Fruit fly (Drosophila melanogaster) whole organism, embryonic: Measurements from ENCODE around the gene Rbp1-like.
A peak's percentile ranks its signal among the peaks of the same experiment; 100 is the strongest.

Experiments
- C15 ChIP-seq: fragments of 200-800 bp; sonication (Bioruptor generic); IDR thresholded peaks from 3 replicates; pipeline ENCODE4 v1.3.6; 2022; ENCODE audit warnings: missing biosample characterization, missing genetic modification characterization
- CG11696 ChIP-seq: fragments of 200-800 bp; sonication (Bioruptor generic); IDR thresholded peaks from 2 replicates; pipeline ENCODE4 v1.3.6; 2022; ENCODE audit warnings: missing biosample characterization, missing genetic modification characterization
- CG1233 ChIP-seq: fragments of 200-800 bp; sonication (Bioruptor generic); optimal IDR thresholded peaks from 4 replicates; lab custom pipeline; 2018; ENCODE audit warnings: missing biosample characterization, mild to moderate bottlenecking, missing genetic modification characterization
- CG2120 ChIP-seq: fragments of 200-800 bp; sonication (Bioruptor generic); optimal IDR thresholded peaks from 3 replicates; lab custom pipeline; 2016; ENCODE audit warnings: missing biosample characterization, missing genetic modification characterization
- CG2129 ChIP-seq: fragments of 200-800 bp; sonication (Bioruptor generic); IDR thresholded peaks from 2 replicates; pipeline ENCODE4 v1.3.6; 2022; ENCODE audit warnings: missing biosample characterization, missing genetic modification characterization; ENCODE audit not compliant: partially characterized antibody
- CG2712 ChIP-seq: fragments of 200-800 bp; optimal IDR thresholded peaks from 3 replicates; lab custom pipeline; 2019; ENCODE audit warnings: missing biosample characterization, mild to moderate bottlenecking, missing genetic modification characterization, moderate library complexity
- CG3163 ChIP-seq: fragments of 200-800 bp; sonication (Bioruptor generic); optimal IDR thresholded peaks from 3 replicates; lab custom pipeline; 2016; ENCODE audit warnings: missing biosample characterization, missing genetic modification characterization
- CG4854 ChIP-seq: fragments of 200-800 bp; sonication (Bioruptor generic); optimal IDR thresholded peaks from 2 replicates; lab custom pipeline; 2016; ENCODE audit warnings: missing biosample characterization, missing genetic modification characterization, inconsistent platforms
- CG5245 ChIP-seq: fragments of 200-800 bp; sonication (Bioruptor generic); optimal IDR thresholded peaks from 3 replicates; lab custom pipeline; 2016; ENCODE audit warnings: missing biosample characterization, missing genetic modification characterization
- CG5953 ChIP-seq: fragments of 200-800 bp; sonication (Bioruptor generic); IDR thresholded peaks from 2 replicates; pipeline ENCODE4 v1.3.6; 2022; ENCODE audit warnings: missing biosample characterization, missing genetic modification characterization
- CG6683 ChIP-seq: fragments of 200-800 bp; sonication (Bioruptor generic); optimal IDR thresholded peaks from 2 replicates; lab custom pipeline; 2017; ENCODE audit warnings: missing biosample characterization, mild to moderate bottlenecking, missing genetic modification characterization, missing genetic modification reagents
- CG7786 ChIP-seq: fragments of 200-800 bp; sonication (Bioruptor generic); optimal IDR thresholded peaks from 2 replicates; lab custom pipeline; 2016; ENCODE audit warnings: missing biosample characterization, missing genetic modification characterization
- CG8281 ChIP-seq: fragments of 200-800 bp; sonication (Bioruptor generic); optimal IDR thresholded peaks from 2 replicates; lab custom pipeline; 2018; ENCODE audit warnings: missing biosample characterization, mild to moderate bottlenecking, missing genetic modification characterization, moderate library complexity
- CG8290 ChIP-seq, 3 experiments: fragments of 200-800 bp; sonication (Bioruptor generic); optimal IDR thresholded peaks; 2 replicates each; lab custom pipeline; 2016 to 2019; ENCODE audit warnings: missing biosample characterization in 3 of 3, missing genetic modification characterization in 3 of 3, mild to moderate bottlenecking in 2 of 3, moderate library complexity in 1 of 3
- CG9932 ChIP-seq: fragments of 200-800 bp; sonication (Bioruptor generic); IDR thresholded peaks from 2 replicates; pipeline ENCODE4 v1.3.6; 2022; ENCODE audit warnings: missing biosample characterization, missing genetic modification characterization
- Dek ChIP-seq: fragments of 200-800 bp; sonication (Bioruptor generic); optimal IDR thresholded peaks from 3 replicates; lab custom pipeline; 2019; ENCODE audit warnings: missing biosample characterization, mild to moderate bottlenecking, missing genetic modification characterization, moderate library complexity
- Drgx ChIP-seq: fragments of 200-800 bp; sonication (Bioruptor generic); IDR thresholded peaks from 2 replicates; pipeline ENCODE4 v1.3.6; 2022; ENCODE audit warnings: missing biosample characterization, missing genetic modification characterization
- E2f2 ChIP-seq: fragments of 200-800 bp; sonication (Bioruptor generic); IDR thresholded peaks from 2 replicates; pipeline ENCODE4 v1.3.6; 2022; ENCODE audit warnings: missing biosample characterization, missing genetic modification characterization
- H2.0 ChIP-seq: fragments of 200-800 bp; sonication (Bioruptor generic); IDR thresholded peaks from 2 replicates; pipeline ENCODE4 v1.3.6; 2022; ENCODE audit warnings: missing biosample characterization, missing genetic modification characterization
- Med ChIP-seq: fragments of 200-800 bp; sonication (Bioruptor generic); peaks from one replicate; lab custom pipeline; 2016; ENCODE audit warnings: missing biosample characterization, missing genetic modification characterization, mild to moderate bottlenecking, inconsistent platforms, moderate library complexity
- NFAT ChIP-seq: fragments of 200-800 bp; sonication (Bioruptor generic); IDR thresholded peaks from 2 replicates; pipeline ENCODE4 v1.3.6; 2022; ENCODE audit warnings: missing biosample characterization, missing genetic modification characterization
- Optix ChIP-seq: fragments of 200-800 bp; sonication (Bioruptor generic); IDR thresholded peaks from 3 replicates; pipeline ENCODE4 v1.3.6; 2022; ENCODE audit warnings: missing biosample characterization, missing genetic modification characterization
- Rfx ChIP-seq: fragments of 200-800 bp; sonication (Bioruptor generic); IDR thresholded peaks from 2 replicates; pipeline ENCODE4 v1.3.6; 2022; ENCODE audit warnings: missing biosample characterization, missing genetic modification characterization
- amos ChIP-seq: fragments of 200-800 bp; sonication (Bioruptor generic); IDR thresholded peaks from 2 replicates; pipeline ENCODE4 v1.3.6; 2022; ENCODE audit warnings: missing biosample characterization, missing genetic modification characterization; ENCODE audit not compliant: partially characterized antibody
- cg ChIP-seq: fragments of 200-800 bp; sonication (Bioruptor generic); optimal IDR thresholded peaks from 3 replicates; lab custom pipeline; 2019; ENCODE audit warnings: missing biosample characterization, mild to moderate bottlenecking, missing genetic modification characterization, moderate library complexity
- chif ChIP-seq, 2 experiments: fragments of 200-800 bp; sonication (Bioruptor generic); optimal IDR thresholded peaks; 3 replicates each; lab custom pipeline; 2016; ENCODE audit warnings: missing biosample characterization in 2 of 2, missing genetic modification characterization in 2 of 2
- chinmo ChIP-seq: fragments of 200-800 bp; sonication (Bioruptor generic); IDR thresholded peaks from 4 replicates; pipeline ENCODE4 v1.3.6; 2022; ENCODE audit warnings: missing biosample characterization, missing genetic modification characterization; ENCODE audit not compliant: partially characterized antibody
- crol ChIP-seq: fragments of 200-800 bp; sonication (Bioruptor generic); IDR thresholded peaks from 2 replicates; pipeline ENCODE4 v1.3.6; 2022; ENCODE audit warnings: missing biosample characterization, missing genetic modification characterization
- fru ChIP-seq: fragments of >200 bp; optimal IDR thresholded peaks from 2 replicates; lab custom pipeline; 2017
- lbe ChIP-seq: fragments of 200-800 bp; sonication (Bioruptor generic); optimal IDR thresholded peaks from 2 replicates; lab custom pipeline; 2016; ENCODE audit warnings: missing biosample characterization, mild to moderate bottlenecking, missing genetic modification characterization
- lilli ChIP-seq: fragments of 200-800 bp; sonication (Bioruptor generic); optimal IDR thresholded peaks from 3 replicates; lab custom pipeline; 2016; ENCODE audit warnings: missing biosample characterization, missing genetic modification characterization
- luna ChIP-seq: fragments of 200-800 bp; sonication (Bioruptor generic); optimal IDR thresholded peaks from 2 replicates; lab custom pipeline; 2016; ENCODE audit warnings: missing biosample characterization, missing genetic modification characterization
- mam ChIP-seq: fragments of 200-800 bp; sonication (Bioruptor generic); optimal IDR thresholded peaks from 3 replicates; lab custom pipeline; 2016; ENCODE audit warnings: missing biosample characterization, missing genetic modification characterization
- nom ChIP-seq: fragments of 200-800 bp; sonication (Bioruptor generic); optimal IDR thresholded peaks from 2 replicates; lab custom pipeline; 2017; ENCODE audit warnings: missing biosample characterization, missing genetic modification characterization, mild to moderate bottlenecking, moderate library complexity, missing genetic modification reagents
- rib ChIP-seq: fragments of 200-800 bp; sonication (Bioruptor generic); IDR thresholded peaks from 2 replicates; pipeline ENCODE4 v1.3.6; 2022; ENCODE audit warnings: missing biosample characterization, missing genetic modification characterization
- sc ChIP-seq, 3 experiments: fragments of >200 bp in 2 of 3; fragments of 200-800 bp in 1 of 3; sonication (Bioruptor generic) in 1 of 3; optimal IDR thresholded peaks; 2 replicates in 2 of 3; 3 replicates in 1 of 3; lab custom pipeline; 2017; ENCODE audit warnings: mild to moderate bottlenecking in 1 of 3, missing biosample characterization in 1 of 3, missing genetic modification characterization in 1 of 3, missing genetic modification reagents in 1 of 3
- sug ChIP-seq: fragments of 200-800 bp; optimal IDR thresholded peaks from 2 replicates; lab custom pipeline; 2019; ENCODE audit warnings: missing biosample characterization, mild to moderate bottlenecking, missing genetic modification characterization, moderate library complexity
- ttk ChIP-seq: fragments of 200-800 bp; sonication (Bioruptor generic); IDR thresholded peaks from 2 replicates; pipeline ENCODE4 v2.1.2; 2022; ENCODE audit warnings: missing biosample characterization, missing genetic modification characterization
- zfh2 ChIP-seq: fragments of 200-800 bp; sonication (Bioruptor generic); optimal IDR thresholded peaks from 2 replicates; lab custom pipeline; 2016; ENCODE audit warnings: missing biosample characterization, missing genetic modification characterization

Gene Rbp1-like

dm6 chrX:13395020-13395419, 10.3 kb upstream of the Rbp1-like start (continued):
- TF ChIP-seq rib (GFP tag; lab: Robert Waterston, UW) (no peak), crol (GFP tag; lab: Robert Waterston, UW) (0 out of 2 replicates have a peak, but pooled peaks have one; percentile 6), CG2712 (tag; lab: Kevin White, UChicago) (no peak), zfh2 (no peak), sug (no peak), ttk (GFP tag; lab: Robert Waterston, UW) (no peak), CG4854 (GFP tag; lab: Kevin White, UChicago) (no peak), CG6683 (GFP tag; lab: Kevin White, UChicago) (no peak), CG2129 (GFP tag; lab: Robert Waterston, UW) (no peak), amos (no peak), CG5953 (GFP tag; lab: Robert Waterston, UW) (no peak), chinmo (GFP tag; lab: Robert Waterston, UW) (0 out of 4 replicates have a peak, but pooled peaks have one; percentile 53), sc (optimal IDR thresholded peaks at IDR 0.05; lab: Kevin White, UChicago) (no peak), sc (GFP tag; optimal IDR thresholded peaks at IDR 0.05; lab: Kevin White, UChicago) (no peak), CG1233 (GFP tag; lab: Kevin White, UChicago) (no peak), CG3163 (peak; percentile 93), chif (GFP tag; optimal IDR thresholded peaks at IDR 0.05; lab: Kevin White, UChicago) (no peak), CG5245 (GFP tag; lab: Kevin White, UChicago) (no peak), Dek (tag; lab: Kevin White, UChicago) (no peak), lilli (no peak), C15 (GFP tag; lab: Robert Waterston, UW) (no peak), E2f2 (GFP tag; lab: Robert Waterston, UW) (no peak), Optix (no peak)

- TF ChIP-seq Rfx (GFP tag; lab: Robert Waterston, UW) (0 out of 2 replicates have a peak, but pooled peaks have one; percentile 19), NFAT (GFP tag; lab: Robert Waterston, UW) (no peak), zfh2 (peak; percentile 28), CG2120 (peak; percentile 25), mam (peak; percentile 6), CG11696 (GFP tag; lab: Robert Waterston, UW) (0 out of 2 replicates have a peak, but pooled peaks have one; percentile 2), CG8290 (GFP tag; optimal IDR thresholded peaks at IDR 0.05; lab: Kevin White, UChicago) (no peak), CG8290 (tag; optimal IDR thresholded peaks at IDR 0.05; lab: Kevin White, UChicago) (peak in 1 of 2 experiments; percentile 43), H2.0 (GFP tag; lab: Robert Waterston, UW) (0 out of 2 replicates have a peak, but pooled peaks have one; percentile 10), CG8281 (tag; lab: Kevin White, UChicago) (no peak), nom (GFP tag; lab: Kevin White, UChicago) (no peak), CG7786 (GFP tag; lab: Kevin White, UChicago) (peak; percentile 2), Med (GFP tag; lab: Kevin White, UChicago) (peak; percentile 82), luna (GFP tag; lab: Kevin White, UChicago) (peak; percentile 17), CG9932 (GFP tag; lab: Robert Waterston, UW) (peak; percentile 22; the same call in 1 of the 2 replicates), cg (GFP tag; lab: Kevin White, UChicago) (peak; percentile 16), Drgx (0 out of 2 replicates have a peak, but pooled peaks have one; percentile 24), fru (lab: Kevin White, UChicago) (no peak), lbe (peak; percentile 4)
These were observed 9.7 kb upstream of the Rbp1-like start for dm6 chrX:13394343-13394742.
